Fruit fly (Drosophila melanogaster) Kc167 (cell line): ENCODE data around the gene Hesr.

Experiments
- Myc ChIP-seq: fragments of >200 bp; optimal IDR thresholded peaks from 2 replicates; lab custom pipeline; 2017; ENCODE audit warnings: missing external identifiers
- h ChIP-seq: fragments of >200 bp; optimal IDR thresholded peaks from 3 replicates; lab custom pipeline; 2018; ENCODE audit warnings: missing external identifiers
- insv ChIP-seq: fragments of >200 bp; optimal IDR thresholded peaks from 3 replicates; lab custom pipeline; 2018; ENCODE audit warnings: missing external identifiers
- psq ChIP-seq: fragments of >200 bp; optimal IDR thresholded peaks from 2 replicates; lab custom pipeline; 2017; ENCODE audit warnings: missing external identifiers
- ttk ChIP-seq: sonication (Bioruptor generic); optimal IDR thresholded peaks from 2 replicates; lab custom pipeline; 2017; ENCODE audit warnings: missing external identifiers

DNA sequence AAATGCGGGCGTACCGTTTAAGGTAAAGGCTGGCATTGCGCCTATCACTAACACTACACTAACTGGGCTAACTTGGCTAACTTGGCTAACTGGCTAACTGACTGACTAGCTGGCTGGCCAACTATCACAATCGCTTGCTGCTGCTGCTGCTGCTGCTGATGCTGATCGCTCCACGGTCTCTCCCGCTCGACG is 38.1 kb upstream of the Hesr start, which contains the start of gene upd2:
- TF ChIP-seq insv (no peak), psq (lab: Kevin White, UChicago) (no peak), h (no peak), ttk (lab: Kevin White, UChicago) (no peak), Myc (lab: Kevin White, UChicago) (no peak)
